Fruit fly (Drosophila melanogaster) whole organism, embryonic: ENCODE data around the gene Sfxn2.

Experiments used
- Abd-B ChIP-seq: fragments of 200-800 bp; sonication (Bioruptor generic); optimal IDR thresholded peaks from 2 replicates; lab custom pipeline; 2018; ENCODE audit warnings: missing biosample characterization, mild to moderate bottlenecking, missing genetic modification characterization, moderate library complexity
- Asciz ChIP-seq: fragments of 200-800 bp; sonication (Bioruptor generic); optimal IDR thresholded peaks from 2 replicates; lab custom pipeline; 2017; ENCODE audit warnings: missing biosample characterization, mild to moderate bottlenecking, missing genetic modification characterization, missing genetic modification reagents
- C15 ChIP-seq: fragments of 200-800 bp; sonication (Bioruptor generic); IDR thresholded peaks from 3 replicates; pipeline ENCODE4 v1.3.6; 2022; ENCODE audit warnings: missing biosample characterization, missing genetic modification characterization
- CG15514 ChIP-seq: fragments of 200-800 bp; sonication (Bioruptor generic); optimal IDR thresholded peaks from 3 replicates; lab custom pipeline; 2017; ENCODE audit warnings: missing biosample characterization, missing genetic modification characterization, mild to moderate bottlenecking, moderate library complexity, missing genetic modification reagents
- CG15601 ChIP-seq: fragments of 200-800 bp; sonication (Bioruptor generic); optimal IDR thresholded peaks from 3 replicates; lab custom pipeline; 2019; ENCODE audit warnings: missing biosample characterization, mild to moderate bottlenecking, missing genetic modification characterization, moderate library complexity
- CG17361 ChIP-seq: fragments of 200-800 bp; sonication (Bioruptor generic); IDR thresholded peaks from 3 replicates; pipeline ENCODE4 v1.3.6; 2022; ENCODE audit warnings: missing biosample characterization, missing genetic modification characterization
- CG18619 ChIP-seq: fragments of 200-800 bp; sonication (Bioruptor generic); optimal IDR thresholded peaks from 3 replicates; lab custom pipeline; 2017; ENCODE audit warnings: missing biosample characterization, mild to moderate bottlenecking, missing genetic modification characterization
- CG32532 ChIP-seq: fragments of 200-800 bp; sonication (Bioruptor generic); IDR thresholded peaks from 2 replicates; pipeline ENCODE4 v1.3.6; 2022; ENCODE audit warnings: missing biosample characterization, missing genetic modification characterization
- CG3407 ChIP-seq: fragments of 200-800 bp; sonication (Bioruptor generic); optimal IDR thresholded peaks from 2 replicates; lab custom pipeline; 2018; ENCODE audit warnings: missing biosample characterization, mild to moderate bottlenecking, missing genetic modification characterization
- CG4282 ChIP-seq: fragments of 200-800 bp; sonication (Bioruptor generic); optimal IDR thresholded peaks from 2 replicates; lab custom pipeline; 2016; ENCODE audit warnings: missing biosample characterization, missing genetic modification characterization
- CG7372 ChIP-seq: fragments of 200-800 bp; sonication (Bioruptor generic); IDR thresholded peaks from 2 replicates; pipeline ENCODE4 v1.3.6; 2022; ENCODE audit warnings: missing biosample characterization, missing genetic modification characterization
- CG7556 ChIP-seq: fragments of 200-800 bp; sonication (Bioruptor generic); optimal IDR thresholded peaks from 2 replicates; lab custom pipeline; 2017; ENCODE audit warnings: missing biosample characterization, mild to moderate bottlenecking, missing genetic modification characterization
- CG9876 ChIP-seq: fragments of 200-800 bp; sonication (Bioruptor generic); optimal IDR thresholded peaks from 2 replicates; lab custom pipeline; 2016; ENCODE audit warnings: missing biosample characterization, missing genetic modification characterization
- CG9932 ChIP-seq: fragments of 200-800 bp; sonication (Bioruptor generic); IDR thresholded peaks from 2 replicates; pipeline ENCODE4 v1.3.6; 2022; ENCODE audit warnings: missing biosample characterization, missing genetic modification characterization
- CoRest ChIP-seq: fragments of 200-800 bp; sonication (Bioruptor generic); optimal IDR thresholded peaks from 3 replicates; lab custom pipeline; 2018; ENCODE audit warnings: missing biosample characterization, mild to moderate bottlenecking, missing genetic modification characterization, moderate library complexity
- Dbx ChIP-seq: fragments of 200-800 bp; sonication (Bioruptor generic); IDR thresholded peaks from 3 replicates; pipeline ENCODE4 v1.3.6; 2022; ENCODE audit warnings: missing biosample characterization, missing genetic modification characterization
- Dfd ChIP-seq, 2 experiments: fragments of >200 bp; optimal IDR thresholded peaks; 2 replicates each; lab custom pipeline; 2017; ENCODE audit warnings: missing biosample characterization in 2 of 2, missing genetic modification characterization in 2 of 2
- Doc3 ChIP-seq: fragments of 200-800 bp; sonication (Bioruptor generic); IDR thresholded peaks from 3 replicates; pipeline ENCODE4 v1.3.6; 2022; ENCODE audit warnings: missing biosample characterization, missing genetic modification characterization; ENCODE audit not compliant: partially characterized antibody
- Dref ChIP-seq: fragments of 200-800 bp; sonication (Bioruptor generic); IDR thresholded peaks from 2 replicates; pipeline ENCODE4 v1.3.6; 2022; ENCODE audit warnings: missing biosample characterization, missing genetic modification characterization
- E2f2 ChIP-seq: fragments of 200-800 bp; sonication (Bioruptor generic); IDR thresholded peaks from 2 replicates; pipeline ENCODE4 v1.3.6; 2022; ENCODE audit warnings: missing biosample characterization, missing genetic modification characterization
- Ets65A ChIP-seq: fragments of 200-800 bp; sonication (Bioruptor generic); peaks from one replicate; lab custom pipeline; 2016; ENCODE audit warnings: missing biosample characterization, missing genetic modification characterization
- Kr ChIP-seq: fragments of 200-800 bp; sonication (Bioruptor generic); optimal IDR thresholded peaks from 2 replicates; lab custom pipeline; 2017; ENCODE audit warnings: missing biosample characterization, mild to moderate bottlenecking, missing genetic modification characterization
- Lhr ChIP-seq: fragments of 200-800 bp; sonication (Bioruptor generic); optimal IDR thresholded peaks from 3 replicates; lab custom pipeline; 2017; ENCODE audit warnings: mild to moderate bottlenecking, missing biosample characterization, missing genetic modification reagents, missing genetic modification characterization
- Meics ChIP-seq: fragments of 200-800 bp; sonication (Bioruptor generic); optimal IDR thresholded peaks from 2 replicates; lab custom pipeline; 2017; ENCODE audit warnings: missing biosample characterization, mild to moderate bottlenecking, missing genetic modification characterization
- Mrtf ChIP-seq: fragments of 200-800 bp; sonication (Bioruptor generic); IDR thresholded peaks from 3 replicates; pipeline ENCODE4 v1.3.6; 2022; ENCODE audit warnings: missing biosample characterization, missing genetic modification characterization
- Six4 ChIP-seq: fragments of 200-800 bp; sonication (Bioruptor generic); optimal IDR thresholded peaks from 2 replicates; lab custom pipeline; 2016; ENCODE audit warnings: missing biosample characterization, missing genetic modification characterization
- Trl ChIP-seq, 3 experiments: fragments of >200 bp in 2 of 3; fragments of 200-800 bp in 1 of 3; sonication (Bioruptor generic) in 1 of 3; optimal IDR thresholded peaks; 2 replicates in 1 of 3; 3 replicates in 2 of 3; lab custom pipeline; 2016 to 2017; ENCODE audit warnings: missing biosample characterization in 1 of 3, missing genetic modification characterization in 1 of 3
- dpn ChIP-seq, 2 experiments: fragments of 200-800 bp; sonication (Bioruptor generic); optimal IDR thresholded peaks; 3 replicates each; lab custom pipeline; 2016; ENCODE audit warnings: missing biosample characterization in 2 of 2, missing genetic modification characterization in 2 of 2
- esg ChIP-seq: fragments of 200-800 bp; sonication (Bioruptor generic); conservative IDR thresholded peaks from 2 replicates; pipeline ENCODE4 v1.3.6; 2022; ENCODE audit warnings: missing biosample characterization, missing genetic modification characterization
- eyg ChIP-seq: fragments of 200-800 bp; sonication (Bioruptor generic); optimal IDR thresholded peaks from 3 replicates; lab custom pipeline; 2016; ENCODE audit warnings: missing biosample characterization, missing genetic modification characterization
- fd102C ChIP-seq: fragments of 200-800 bp; sonication (Bioruptor generic); optimal IDR thresholded peaks from 2 replicates; lab custom pipeline; 2018; ENCODE audit warnings: missing biosample characterization, mild to moderate bottlenecking, missing genetic modification characterization, moderate library complexity
- fru ChIP-seq: fragments of >200 bp; optimal IDR thresholded peaks from 2 replicates; lab custom pipeline; 2017
- jing ChIP-seq: fragments of 200-800 bp; sonication (Bioruptor generic); optimal IDR thresholded peaks from 2 replicates; lab custom pipeline; 2018; ENCODE audit warnings: missing biosample characterization, mild to moderate bottlenecking, missing genetic modification characterization
- jumu ChIP-seq: fragments of 200-800 bp; sonication (Bioruptor generic); optimal IDR thresholded peaks from 3 replicates; lab custom pipeline; 2016; ENCODE audit warnings: missing biosample characterization, missing genetic modification characterization
- kay ChIP-seq: fragments of 200-800 bp; sonication (Bioruptor generic); optimal IDR thresholded peaks from 2 replicates; lab custom pipeline; 2016; ENCODE audit warnings: missing biosample characterization, missing genetic modification characterization
- lilli ChIP-seq: fragments of 200-800 bp; sonication (Bioruptor generic); optimal IDR thresholded peaks from 3 replicates; lab custom pipeline; 2016; ENCODE audit warnings: missing biosample characterization, missing genetic modification characterization
- otp ChIP-seq: fragments of 200-800 bp; sonication (Bioruptor generic); IDR thresholded peaks from 3 replicates; pipeline ENCODE4, ENCODE4 v1.3.6; 2022; ENCODE audit warnings: missing biosample characterization, missing genetic modification characterization
- prd ChIP-seq, 3 experiments: fragments of >200 bp in 2 of 3; fragments of 200-800 bp in 1 of 3; sonication (Bioruptor generic) in 1 of 3; optimal IDR thresholded peaks in 2 of 3; IDR thresholded peaks in 1 of 3; 2 replicates in 2 of 3; 3 replicates in 1 of 3; pipeline versions ENCODE4 v1.3.6 to Lab custom; 2017 to 2022; ENCODE audit warnings: missing biosample characterization in 1 of 3, missing genetic modification characterization in 1 of 3
- salm ChIP-seq: fragments of 200-800 bp; sonication (Bioruptor generic); optimal IDR thresholded peaks from 2 replicates; lab custom pipeline; 2018; ENCODE audit warnings: missing biosample characterization, mild to moderate bottlenecking, missing genetic modification characterization
- sim ChIP-seq: fragments of 200-800 bp; sonication (Bioruptor generic); IDR thresholded peaks from 2 replicates; pipeline ENCODE4 v1.3.6; 2022; ENCODE audit warnings: missing biosample characterization, missing genetic modification characterization
- sr ChIP-seq: fragments of 200-800 bp; sonication (Bioruptor generic); IDR thresholded peaks from 3 replicates; pipeline ENCODE4 v1.3.6; 2022; ENCODE audit warnings: missing biosample characterization, missing genetic modification characterization
- ssp ChIP-seq: fragments of 200-800 bp; sonication (Bioruptor generic); IDR thresholded peaks from 2 replicates; pipeline ENCODE4 v1.3.6; 2022; ENCODE audit warnings: missing biosample characterization, missing genetic modification characterization
- stwl ChIP-seq: fragments of 200-800 bp; sonication (Bioruptor generic); optimal IDR thresholded peaks from 3 replicates; lab custom pipeline; 2018; ENCODE audit warnings: missing biosample characterization, mild to moderate bottlenecking, missing genetic modification characterization, moderate library complexity
- sug ChIP-seq: fragments of 200-800 bp; optimal IDR thresholded peaks from 2 replicates; lab custom pipeline; 2019; ENCODE audit warnings: missing biosample characterization, mild to moderate bottlenecking, missing genetic modification characterization, moderate library complexity
- tx ChIP-seq: fragments of 200-800 bp; sonication (Bioruptor generic); optimal IDR thresholded peaks from 2 replicates; lab custom pipeline; 2016; ENCODE audit warnings: missing biosample characterization, missing genetic modification characterization
- wor ChIP-seq: fragments of 200-800 bp; sonication (Bioruptor generic); IDR thresholded peaks from 2 replicates; pipeline ENCODE4 v1.3.6; 2022; ENCODE audit warnings: missing biosample characterization, missing genetic modification characterization
- z ChIP-seq: fragments of 200-800 bp; sonication (Bioruptor generic); IDR thresholded peaks from 3 replicates; pipeline ENCODE4 v1.3.6; 2022; ENCODE audit warnings: missing biosample characterization, missing genetic modification characterization
- zf30C ChIP-seq: fragments of 200-800 bp; sonication (Bioruptor generic); optimal IDR thresholded peaks from 3 replicates; lab custom pipeline; 2018; ENCODE audit warnings: missing biosample characterization, mild to moderate bottlenecking, missing genetic modification characterization
- zfh2 ChIP-seq: fragments of 200-800 bp; sonication (Bioruptor generic); optimal IDR thresholded peaks from 2 replicates; lab custom pipeline; 2016; ENCODE audit warnings: missing biosample characterization, missing genetic modification characterization

The Sfxn2 gene

dm6 chr3L:19045299-19046025 lies 17.5 kb upstream of the Sfxn2 start, which contains the start of gene nkd (continued):
- peak; percentile 41 for TF ChIP-seq fd102C (GFP tag; lab: Kevin White, UChicago)
- peak; percentile 92 for TF ChIP-seq CoRest
- TF ChIP-seq Lhr (GFP tag; lab: Kevin White, UChicago): peak; percentile 40
- TF ChIP-seq Mrtf (GFP tag; lab: Robert Waterston, UW): peak; percentile 78; the same call in 2 of the 3 replicates
- no peak for TF ChIP-seq fru (lab: Kevin White, UChicago)
- peak; percentile 68 for TF ChIP-seq kay (GFP tag; lab: Kevin White, UChicago)
- no peak for TF ChIP-seq Doc3 (GFP tag; lab: Robert Waterston, UW)
- TF ChIP-seq CG17361: peak; percentile 95
- peak; percentile 76 for TF ChIP-seq salm (tag; lab: Kevin White, UChicago)
- peak; percentile 96 for TF ChIP-seq CG32532 (GFP tag; lab: Robert Waterston, UW)
- TF ChIP-seq stwl (tag; lab: Kevin White, UChicago): no peak
- TF ChIP-seq Meics (GFP tag; lab: Kevin White, UChicago): peak; percentile 90
- peak; percentile 89 for TF ChIP-seq CG7556 (GFP tag; lab: Kevin White, UChicago)
- TF ChIP-seq Ets65A: peak; percentile 90
- TF ChIP-seq dpn (GFP tag; optimal IDR thresholded peaks at IDR 0.05; lab: Kevin White, UChicago): peak; percentile 79 to 93
- no peak for TF ChIP-seq Kr (GFP tag; lab: Kevin White, UChicago)
- TF ChIP-seq Asciz (GFP tag; lab: Kevin White, UChicago): peak; percentile 79
- TF ChIP-seq Abd-B (GFP tag; lab: Kevin White, UChicago): peak; percentile 70
- peak; percentile 76 to 80 for TF ChIP-seq Trl (optimal IDR thresholded peaks at IDR 0.05; lab: Kevin White, UChicago)
- peak; percentile 71 for TF ChIP-seq Trl (GFP tag; optimal IDR thresholded peaks at IDR 0.05; lab: Kevin White, UChicago)
- TF ChIP-seq ssp: peak; percentile 62
- TF ChIP-seq CG7372 (GFP tag; lab: Robert Waterston, UW): peak; percentile 86
- peak; percentile 50 for TF ChIP-seq zfh2
- TF ChIP-seq sug (tag; lab: Kevin White, UChicago): peak; percentile 70
- peak; percentile 23 for TF ChIP-seq CG9876 (GFP tag; lab: Kevin White, UChicago)
- TF ChIP-seq sim (GFP tag; lab: Robert Waterston, UW): 0 out of 2 replicates have a peak, but pooled peaks have one; percentile 70
- TF ChIP-seq jing: no peak
- TF ChIP-seq Six4 (GFP tag; lab: Kevin White, UChicago): peak; percentile 88
- TF ChIP-seq CG15601: peak; percentile 86
- peak; percentile 64 for TF ChIP-seq wor (GFP tag; lab: Robert Waterston, UW)
- peak; percentile 54; the same call in 2 of the 3 replicates for TF ChIP-seq sr
- TF ChIP-seq otp (GFP tag; lab: Robert Waterston, UW): peak; percentile 87
- TF ChIP-seq zf30C (GFP tag; lab: Kevin White, UChicago): peak; percentile 13
- TF ChIP-seq jumu: no peak
- peak; percentile 49; the same call in 1 of the 3 replicates for TF ChIP-seq C15
- TF ChIP-seq E2f2 (GFP tag; lab: Robert Waterston, UW): peak; percentile 79
- TF ChIP-seq prd (optimal IDR thresholded peaks at IDR 0.05; lab: Kevin White, UChicago): no peak
- peak; percentile 92 for TF ChIP-seq prd (GFP tag; IDR thresholded peaks at IDR 0.05; lab: Robert Waterston, UW)
- TF ChIP-seq z: peak; percentile 17; the same call in 1 of the 3 replicates
- peak; percentile 63 for TF ChIP-seq CG15514 (GFP tag; lab: Kevin White, UChicago)
- TF ChIP-seq Dfd (GFP tag; optimal IDR thresholded peaks at IDR 0.05; lab: Kevin White, UChicago): no peak
- TF ChIP-seq lilli (GFP tag; lab: Kevin White, UChicago): peak; percentile 90
- peak; percentile 94 for TF ChIP-seq Dbx (GFP tag; lab: Robert Waterston, UW)
- peak; percentile 50 for TF ChIP-seq CG4282 (GFP tag; lab: Kevin White, UChicago)
- TF ChIP-seq eyg (GFP tag; lab: Kevin White, UChicago): peak; percentile 18
- TF ChIP-seq CG3407 (GFP tag; lab: Kevin White, UChicago): peak; percentile 72
- peak; percentile 87 for TF ChIP-seq esg (GFP tag; lab: Robert Waterston, UW)
- TF ChIP-seq tx (GFP tag; lab: Kevin White, UChicago): peak; percentile 53
- TF ChIP-seq Dref: no peak
- peak; percentile 93 for TF ChIP-seq CG9932
- TF ChIP-seq CG18619: peak; percentile 84
